Fruit fly (Drosophila melanogaster): ENCODE measurements around the gene lsn.

The lsn gene

DNA sequence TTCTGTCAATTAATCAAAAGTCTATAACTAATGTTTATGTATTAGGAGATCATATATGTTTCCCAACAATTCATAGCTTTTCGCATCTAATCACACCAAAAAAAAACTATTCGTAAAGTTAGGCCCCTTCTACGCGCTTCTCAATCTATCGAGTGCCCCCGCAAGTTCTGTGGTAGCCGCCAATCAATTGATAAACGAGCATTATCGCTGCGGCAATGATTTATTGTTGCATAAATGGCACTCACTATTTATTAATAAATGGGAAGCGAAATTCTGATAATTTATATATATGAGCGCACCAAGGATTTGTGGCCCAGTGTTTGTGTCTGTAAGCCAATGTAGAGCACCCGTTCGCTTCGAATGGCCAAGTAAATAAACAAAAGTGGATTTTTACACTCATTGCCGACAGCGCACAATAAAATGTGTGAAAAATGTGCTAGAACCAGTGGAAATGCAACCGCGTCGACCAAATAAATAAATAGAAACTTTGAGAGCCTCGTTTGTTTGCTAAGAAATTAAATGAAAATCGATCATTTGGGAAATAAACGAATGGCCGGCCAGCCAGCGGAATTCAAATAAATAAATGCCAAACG is 6.5 kb downstream of the lsn start (continued):
- TF ChIP-seq sna (GFP tag; IDR thresholded peaks at IDR 0.05; ENCODE audit: partially characterized antibody) (no peak), exex (tag; optimal IDR thresholded peaks at IDR 0.05) (peak; percentile 65), wdn (GFP tag; IDR thresholded peaks at IDR 0.05) (no peak), CG1024 (GFP tag; IDR thresholded peaks at IDR 0.05) (no peak), unc-4 (GFP tag; IDR thresholded peaks at IDR 0.05; ENCODE audit: partially characterized antibody) (no peak), z (GFP tag; IDR thresholded peaks at IDR 0.05) (no peak), Blimp-1 (GFP tag; optimal IDR thresholded peaks at IDR 0.05) (no peak), GATAe (GFP tag; conservative IDR thresholded peaks at IDR 0.05) (peak; percentile 61), Vsx1 (GFP tag; optimal IDR thresholded peaks at IDR 0.05) (no peak), CG13287 (GFP tag; IDR thresholded peaks at IDR 0.05; ENCODE audit: partially characterized antibody) (no peak), CG12071 (GFP tag; optimal IDR thresholded peaks at IDR 0.05) (no peak), Hey (tag; optimal IDR thresholded peaks at IDR 0.05) (no peak), crp (GFP tag; optimal IDR thresholded peaks at IDR 0.05) (no peak), Oli (tag; optimal IDR thresholded peaks at IDR 0.05) (no peak)

DNA sequence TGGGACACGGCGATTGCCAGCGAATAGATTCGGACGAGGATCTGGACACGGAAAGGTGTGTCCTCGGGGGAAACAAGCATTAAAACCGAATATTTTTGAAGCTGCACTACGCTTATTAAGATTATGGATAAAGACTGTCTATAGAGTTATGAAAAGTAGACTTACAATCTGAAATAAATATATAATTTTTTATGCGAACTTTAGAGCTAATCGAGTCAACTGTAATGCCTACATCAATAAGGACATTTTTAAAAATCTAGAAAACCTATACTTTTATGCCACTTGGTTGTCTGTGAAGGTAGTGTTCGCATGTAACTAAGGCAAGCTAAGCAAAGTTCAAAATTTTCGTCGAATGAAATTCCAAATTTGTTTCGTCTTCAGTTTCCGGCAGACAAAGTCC is 8.5 kb downstream of the lsn start, which contains the start of gene CG31178:
CG31178 (plus strand) TSS at position 301 of the 400 bp plus-strand sequence.
- TF ChIP-seq Ets65A (GFP tag), result peak; percentile 28
- TF ChIP-seq CG31441 (GFP tag; IDR thresholded peaks at IDR 0.05), result no peak
- no peak for TF ChIP-seq ash1 (GFP tag; optimal IDR thresholded peaks at IDR 0.05)
- TF ChIP-seq CG6791 (GFP tag; IDR thresholded peaks at IDR 0.05; ENCODE audit: partially characterized antibody), result no peak

DNA sequence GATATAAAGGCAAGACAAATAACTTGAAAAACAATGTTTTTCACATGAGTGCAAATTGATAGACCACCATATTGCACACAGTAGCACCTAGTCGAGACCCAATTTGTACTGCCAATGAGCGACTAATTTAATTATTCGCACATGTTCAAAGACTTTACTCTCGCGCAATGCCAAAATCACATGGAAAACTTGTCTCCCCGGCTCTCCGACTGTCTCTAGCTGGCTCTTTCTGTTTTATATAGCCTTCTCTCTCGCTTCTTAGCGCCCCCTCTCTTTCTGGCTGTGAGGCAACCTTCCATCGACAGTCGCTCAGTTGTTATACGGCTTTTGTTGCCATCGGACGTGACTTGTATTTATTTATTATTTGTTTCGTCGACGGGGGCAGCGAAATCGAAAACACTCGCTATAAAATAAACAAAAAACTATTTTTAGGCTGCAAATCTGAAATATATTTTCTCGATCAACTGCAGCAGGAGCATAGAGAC is 10.1 kb downstream of the lsn start, which contains the start of gene CG6656:
CG6656 (plus strand) TSS at position 312 of the 485 bp plus-strand sequence.
- TF ChIP-seq CG1024 (GFP tag; IDR thresholded peaks at IDR 0.05) (no peak), Dref (GFP tag; IDR thresholded peaks at IDR 0.05) (no peak), oc (tag; optimal IDR thresholded peaks at IDR 0.05) (peak; percentile 21), unc-4 (GFP tag; IDR thresholded peaks at IDR 0.05; ENCODE audit: partially characterized antibody) (peak; percentile 28; the same call in 1 of the 2 replicates), danr (GFP tag; IDR thresholded peaks at IDR 0.05) (no peak), Dbx (GFP tag; IDR thresholded peaks at IDR 0.05) (peak; percentile 32; the same call in 1 of the 3 replicates), slbo (GFP tag; IDR thresholded peaks at IDR 0.05) (peak; percentile 24; the same call in 1 of the 2 replicates), CG10209 (GFP tag; optimal IDR thresholded peaks at IDR 0.05) (peak; percentile 16), nerfin-1 (tag; optimal IDR thresholded peaks at IDR 0.05) (no peak), CG18619 (GFP tag; optimal IDR thresholded peaks at IDR 0.05) (peak; percentile 5), chinmo (GFP tag; IDR thresholded peaks at IDR 0.05; ENCODE audit: partially characterized antibody) (0 out of 4 replicates have a peak, but pooled peaks have one; percentile 43), CG10267 (tag; optimal IDR thresholded peaks at IDR 0.05) (peak; percentile 6), Fer1 (GFP tag; optimal IDR thresholded peaks at IDR 0.05) (peak; percentile 21), Nf-YB (GFP tag; optimal IDR thresholded peaks at IDR 0.05) (no peak), Hmr (GFP tag; optimal IDR thresholded peaks at IDR 0.05) (no peak), D19B (GFP tag; optimal IDR thresholded peaks at IDR 0.05) (peak; percentile 95), CG17612 (GFP tag; IDR thresholded peaks at IDR 0.05) (no peak), dati (GFP tag; IDR thresholded peaks at IDR 0.05) (no peak), CG17328 (GFP tag; IDR thresholded peaks at IDR 0.05) (no peak), ems (GFP tag; optimal IDR thresholded peaks at IDR 0.05) (no peak), crol (GFP tag; IDR thresholded peaks at IDR 0.05) (0 out of 2 replicates have a peak, but pooled peaks have one; percentile 10), tin (GFP tag; optimal IDR thresholded peaks at IDR 0.05) (no peak), ci (GFP tag; IDR thresholded peaks at IDR 0.05) (peak; percentile 63; the same call in 2 of the 3 replicates), CG7372 (GFP tag; IDR thresholded peaks at IDR 0.05) (no peak), az2 (GFP tag; optimal IDR thresholded peaks at IDR 0.05) (no peak), bowl (GFP tag; IDR thresholded peaks at IDR 0.05) (no peak), lbe (GFP tag; optimal IDR thresholded peaks at IDR 0.05) (peak; percentile 67), D19A (tag; optimal IDR thresholded peaks at IDR 0.05) (peak; percentile 34), CG18011 (GFP tag; optimal IDR thresholded peaks at IDR 0.05) (no peak), CG2116 (GFP tag; optimal IDR thresholded peaks at IDR 0.05) (no peak)
